Worm (Caenorhabditis elegans): ENCODE measurements around the gene dpy-27.
A peak's percentile ranks its signal among the peaks of the same experiment; 100 is the strongest.

dpy-27 gene

DNA sequence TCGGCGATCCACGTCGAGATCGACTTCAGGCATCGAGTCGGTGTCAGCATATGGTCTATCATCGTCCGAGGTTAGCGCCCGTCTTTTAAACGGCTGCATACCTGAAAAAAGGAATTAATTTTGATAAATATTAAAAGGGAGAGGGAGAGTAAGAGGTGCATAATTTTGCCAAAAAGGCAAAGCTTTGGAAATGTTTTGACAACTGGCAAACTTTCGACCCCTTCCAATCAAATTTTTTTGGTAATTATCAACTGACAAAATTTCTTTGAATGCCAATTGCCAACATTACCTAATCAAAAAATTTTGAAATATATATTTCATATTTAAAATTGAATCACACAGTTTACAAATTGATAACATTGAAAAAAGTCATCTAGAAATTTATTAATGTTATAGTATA lies at the start of gene dpy-27:
dpy-27 (minus strand) TSS at position 101 of the 400 bp plus-strand sequence.
- TF ChIP-seq gei-8 (GFP tag; optimal IDR thresholded peaks at IDR 0.05) (no peak), ceh-44 (GFP tag; IDR thresholded peaks at IDR 0.05) (no peak), zip-2 (tag; optimal IDR thresholded peaks at IDR 0.05) (no peak), nhr-41 (GFP tag; IDR thresholded peaks at IDR 0.05) (no peak), duxl-1 (tag; optimal IDR thresholded peaks at IDR 0.05; ENCODE audit: poor library complexity) (no peak), hmg-1.1 (GFP tag; IDR thresholded peaks at IDR 0.05) (no peak), mes-2 (tag; optimal IDR thresholded peaks at IDR 0.05; ENCODE audit: poor library complexity, severe bottlenecking) (no peak), php-3 (GFP tag; IDR thresholded peaks at IDR 0.05) (no peak), Y48G9A.11 (GFP tag; IDR thresholded peaks at IDR 0.05) (no peak), lim-7 (GFP tag; IDR thresholded peaks at IDR 0.05) (no peak), rbr-2 (tag; optimal IDR thresholded peaks at IDR 0.05) (no peak), dve-1 (tag; optimal IDR thresholded peaks at IDR 0.05; ENCODE audit: insufficient read depth) (no peak), dmd-6 (GFP tag; IDR thresholded peaks at IDR 0.05) (no peak), Y5F2A.4 (GFP tag; optimal IDR thresholded peaks at IDR 0.05) (no peak), Y105C5A.15 (GFP tag; IDR thresholded peaks at IDR 0.05) (no peak), T20F7.1 (GFP tag; optimal IDR thresholded peaks at IDR 0.05) (no peak), dmd-9 (GFP tag; IDR thresholded peaks at IDR 0.05) (no peak)

- TF ChIP-seq daf-19 (GFP tag; conservative IDR thresholded peaks at IDR 0.05), result peak; percentile 81; the same call in 1 of the 2 replicates
- peak; percentile 25; the same call in 1 of the 2 replicates for TF ChIP-seq egl-43 (GFP tag; IDR thresholded peaks at IDR 0.05)
- no peak for TF ChIP-seq dpl-1 (GFP tag; optimal IDR thresholded peaks at IDR 0.05)
- TF ChIP-seq set-16 (GFP tag; IDR thresholded peaks at IDR 0.05), result peak; percentile 62
- TF ChIP-seq lim-7 (GFP tag; IDR thresholded peaks at IDR 0.05), result peak; percentile 15; the same call in 1 of the 2 replicates
- TF ChIP-seq snpc-1.2 (GFP tag; IDR thresholded peaks at IDR 0.05), result peak; percentile 56
- TF ChIP-seq F10B5.3 (tag; optimal IDR thresholded peaks at IDR 0.05), result no peak
- TF ChIP-seq lsy-2 (tag; optimal IDR thresholded peaks at IDR 0.05), result peak in 1 of 2 experiments; percentile 10
Measured at ce11 chrIII:3867937-3868929, 48.8 kb upstream of the dpy-27 start.

DNA sequence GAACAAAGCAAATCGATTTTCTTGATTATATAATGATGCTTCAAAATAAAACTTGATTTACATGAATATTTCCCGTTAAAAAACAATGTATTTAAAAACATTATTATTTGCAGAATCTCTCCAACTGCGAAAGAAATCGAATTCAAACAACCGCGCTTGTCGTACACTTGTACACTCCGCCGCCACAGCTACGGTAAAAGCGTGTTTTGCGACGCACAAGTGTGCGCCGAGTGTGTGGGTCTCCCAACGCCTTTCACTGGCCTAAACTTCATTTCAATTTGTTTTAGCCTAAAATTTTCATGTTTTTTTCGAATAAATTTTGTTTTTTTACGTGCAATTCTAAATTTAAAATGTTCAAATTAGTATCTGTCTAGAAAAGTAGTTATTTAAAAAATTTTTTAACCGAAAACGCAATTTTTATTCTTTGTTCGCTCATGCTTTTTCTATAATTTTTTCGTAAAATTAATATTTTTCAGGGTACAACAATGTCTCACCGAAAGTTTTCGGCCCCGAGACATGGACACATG lies 48.0 kb upstream of the dpy-27 start, which contains the start of gene rpl-3:
rpl-3 (plus strand) TSS at position 477 of the 527 bp plus-strand sequence.
- peak; percentile 99 for TF ChIP-seq T20F7.1 (GFP tag; optimal IDR thresholded peaks at IDR 0.05)
- TF ChIP-seq nhr-41 (GFP tag; IDR thresholded peaks at IDR 0.05), result peak; percentile 100
- peak; percentile 100 for TF ChIP-seq daf-19 (GFP tag; conservative IDR thresholded peaks at IDR 0.05)
- peak; percentile 100 for TF ChIP-seq nhr-10 (tag; optimal IDR thresholded peaks at IDR 0.05)
- TF ChIP-seq zfp-3 (GFP tag; conservative IDR thresholded peaks at IDR 0.05), result peak; percentile 100
- peak; percentile 100 for TF ChIP-seq skn-1 (tag; optimal IDR thresholded peaks at IDR 0.05)
- peak; percentile 100 for TF ChIP-seq sdz-12 (GFP tag; optimal IDR thresholded peaks at IDR 0.05)
- TF ChIP-seq ceh-62 (tag; optimal IDR thresholded peaks at IDR 0.05), result no peak
- TF ChIP-seq T26A8.4 (GFP tag; IDR thresholded peaks at IDR 0.05), result peak; percentile 100
- TF ChIP-seq hlh-11 (tag; optimal IDR thresholded peaks at IDR 0.05), result peak; percentile 100
- peak; percentile 99 for TF ChIP-seq aly-2 (tag; optimal IDR thresholded peaks at IDR 0.05)
- TF ChIP-seq snpc-1.2 (GFP tag; IDR thresholded peaks at IDR 0.05), result peak; percentile 98
- TF ChIP-seq ceh-28 (tag; optimal IDR thresholded peaks at IDR 0.05), result peak; percentile 92
- TF ChIP-seq nhr-237 (tag; optimal IDR thresholded peaks at IDR 0.05), result peak; percentile 96
- TF ChIP-seq pqm-1 (tag; optimal IDR thresholded peaks at IDR 0.05), result peak; percentile 100
- TF ChIP-seq daf-8 (GFP tag; IDR thresholded peaks at IDR 0.05), result peak; percentile 94
- peak; percentile 98 for TF ChIP-seq ces-1 (GFP tag; optimal IDR thresholded peaks at IDR 0.05)
- TF ChIP-seq hmg-1.1 (GFP tag; IDR thresholded peaks at IDR 0.05), result peak; percentile 100
- peak; percentile 82 to 98 for TF ChIP-seq mdl-1 (tag; optimal IDR thresholded peaks at IDR 0.05)
- TF ChIP-seq lin-39 (tag; optimal IDR thresholded peaks at IDR 0.05), result peak; percentile 95
- TF ChIP-seq hif-1 (tag; optimal IDR thresholded peaks at IDR 0.05), result peak; percentile 96 to 99
- peak; percentile 100 for TF ChIP-seq egl-43 (GFP tag; IDR thresholded peaks at IDR 0.05)
- TF ChIP-seq pha-4 (GFP tag; IDR thresholded peaks at IDR 0.05), result peak; percentile 99
- peak; percentile 87 for TF ChIP-seq pha-4 (tag; optimal IDR thresholded peaks at IDR 0.05)
- peak in 1 of 2 experiments; percentile 93 for TF ChIP-seq ZK546.5 (tag; optimal IDR thresholded peaks at IDR 0.05)
- TF ChIP-seq dmd-9 (GFP tag; IDR thresholded peaks at IDR 0.05), result peak; percentile 99
- peak; percentile 100 for TF ChIP-seq aha-1 (tag)
- peak; percentile 99 for TF ChIP-seq Y105C5A.15 (GFP tag; IDR thresholded peaks at IDR 0.05)
